Fruit fly (Drosophila melanogaster) whole organism, adult: ENCODE results near the gene kon.
A peak's percentile ranks its signal among the peaks of the same experiment; 100 is the strongest.

Experiments
- CG11617 ChIP-seq: fragments of 200-800 bp; sonication (Bioruptor generic); optimal IDR thresholded peaks from 2 replicates; lab custom pipeline; 2017; ENCODE audit warnings: mild to moderate bottlenecking, missing biosample characterization, missing genetic modification reagents, missing genetic modification characterization
- CG12768 ChIP-seq: fragments of 200-800 bp; sonication (Bioruptor generic); optimal IDR thresholded peaks from 2 replicates; lab custom pipeline; 2017; ENCODE audit warnings: missing biosample characterization, missing genetic modification characterization, mild to moderate bottlenecking, moderate library complexity, missing genetic modification reagents
- CG14711 ChIP-seq: fragments of 200-800 bp; sonication (Bioruptor generic); optimal IDR thresholded peaks from 2 replicates; lab custom pipeline; 2018; ENCODE audit warnings: missing biosample characterization, mild to moderate bottlenecking, missing genetic modification characterization, moderate library complexity
- CG1620 ChIP-seq: fragments of 200-800 bp; sonication (Bioruptor generic); optimal IDR thresholded peaks from 2 replicates; lab custom pipeline; 2016; ENCODE audit warnings: missing biosample characterization, missing genetic modification characterization
- CG33017 ChIP-seq: fragments of 200-800 bp; sonication (Bioruptor generic); optimal IDR thresholded peaks from 2 replicates; lab custom pipeline; 2018; ENCODE audit warnings: missing biosample characterization, mild to moderate bottlenecking, missing genetic modification characterization, moderate library complexity
- CG5204 ChIP-seq: fragments of 200-800 bp; sonication (Bioruptor generic); optimal IDR thresholded peaks from 2 replicates; lab custom pipeline; 2016; ENCODE audit warnings: missing biosample characterization, missing genetic modification characterization
- CG7045 ChIP-seq: fragments of 200-800 bp; sonication (Bioruptor generic); optimal IDR thresholded peaks from 2 replicates; lab custom pipeline; 2017; ENCODE audit warnings: missing biosample characterization, mild to moderate bottlenecking, missing genetic modification characterization
- CG7101 ChIP-seq: fragments of 200-800 bp; sonication (Bioruptor generic); optimal IDR thresholded peaks from 2 replicates; lab custom pipeline; 2018; ENCODE audit warnings: missing biosample characterization, mild to moderate bottlenecking, missing genetic modification characterization, moderate library complexity
- Clk ChIP-seq: fragments of 200-800 bp; sonication (Bioruptor generic); optimal IDR thresholded peaks from 2 replicates; lab custom pipeline; 2017; ENCODE audit warnings: missing biosample characterization, missing genetic modification characterization
- Crg-1 ChIP-seq: fragments of 200-800 bp; sonication (Bioruptor generic); optimal IDR thresholded peaks from 2 replicates; lab custom pipeline; 2016; ENCODE audit warnings: missing biosample characterization, missing genetic modification characterization
- Hr96 ChIP-seq: fragments of 200-800 bp; sonication (Bioruptor generic); optimal IDR thresholded peaks from 2 replicates; lab custom pipeline; 2016; ENCODE audit warnings: missing biosample characterization, missing genetic modification characterization
- Mnt ChIP-seq: fragments of 200-800 bp; sonication (Bioruptor generic); optimal IDR thresholded peaks from 2 replicates; lab custom pipeline; 2016; ENCODE audit warnings: missing biosample characterization, mild to moderate bottlenecking, missing genetic modification characterization
- bab1 ChIP-seq: fragments of 200-800 bp; sonication (Bioruptor generic); optimal IDR thresholded peaks from 3 replicates; lab custom pipeline; 2019; ENCODE audit warnings: missing biosample characterization, mild to moderate bottlenecking, missing genetic modification characterization, moderate library complexity
- cic ChIP-seq: fragments of 200-800 bp; sonication (Bioruptor generic); optimal IDR thresholded peaks from 2 replicates; lab custom pipeline; 2017; ENCODE audit warnings: missing biosample characterization, mild to moderate bottlenecking, missing genetic modification characterization, moderate library complexity
- cnc ChIP-seq, 2 experiments: fragments of >200 bp; optimal IDR thresholded peaks; 2 replicates each; lab custom pipeline; 2017
- kay ChIP-seq: fragments of 200-800 bp; sonication (Bioruptor generic); peaks from one replicate; lab custom pipeline; 2016; ENCODE audit warnings: missing biosample characterization, missing genetic modification characterization, borderline replicate concordance
- ovo ChIP-seq: fragments of 200-800 bp; sonication (Bioruptor generic); optimal IDR thresholded peaks from 2 replicates; lab custom pipeline; 2016; ENCODE audit warnings: missing biosample characterization, missing genetic modification characterization
- pad ChIP-seq: fragments of 200-800 bp; sonication (Bioruptor generic); optimal IDR thresholded peaks from 3 replicates; lab custom pipeline; 2017; ENCODE audit warnings: missing biosample characterization, missing genetic modification characterization, mild to moderate bottlenecking, moderate library complexity, missing genetic modification reagents
- tj ChIP-seq: fragments of 200-800 bp; sonication (Bioruptor generic); optimal IDR thresholded peaks from 3 replicates; lab custom pipeline; 2017; ENCODE audit warnings: missing biosample characterization, mild to moderate bottlenecking, missing genetic modification characterization, moderate library complexity
- toe ChIP-seq: fragments of 200-800 bp; sonication (Bioruptor generic); optimal IDR thresholded peaks from 2 replicates; lab custom pipeline; 2016; ENCODE audit warnings: missing biosample characterization, missing genetic modification characterization

kon gene

dm6 chr2L:18459698-18460348, 44.0 kb downstream of the kon start:
- TF ChIP-seq Crg-1 (GFP tag; lab: Kevin White, UChicago) (peak; percentile 95), CG33017 (peak; percentile 81), bab1 (GFP tag; lab: Kevin White, UChicago) (peak; percentile 15), toe (peak; percentile 70), ovo (GFP tag; lab: Kevin White, UChicago) (peak; percentile 90), CG1620 (GFP tag; lab: Kevin White, UChicago) (peak; percentile 77), kay (GFP tag; lab: Kevin White, UChicago) (peak; percentile 98), Clk (GFP tag; lab: Kevin White, UChicago) (peak; percentile 78), CG7045 (GFP tag; lab: Kevin White, UChicago) (peak; percentile 87), CG5204 (GFP tag; lab: Kevin White, UChicago) (peak; percentile 58), CG12768 (GFP tag; lab: Kevin White, UChicago) (peak; percentile 89), CG14711 (tag; lab: Kevin White, UChicago) (peak; percentile 73), CG7101 (tag; lab: Kevin White, UChicago) (peak; percentile 88), Hr96 (GFP tag; lab: Kevin White, UChicago) (peak; percentile 58), CG11617 (GFP tag; lab: Kevin White, UChicago) (peak; percentile 80), pad (GFP tag; lab: Kevin White, UChicago) (peak; percentile 70), tj (peak; percentile 67), cnc (optimal IDR thresholded peaks at IDR 0.05; lab: Kevin White, UChicago) (no peak), cic (GFP tag; lab: Kevin White, UChicago) (peak; percentile 89), Mnt (peak; percentile 66)

DNA sequence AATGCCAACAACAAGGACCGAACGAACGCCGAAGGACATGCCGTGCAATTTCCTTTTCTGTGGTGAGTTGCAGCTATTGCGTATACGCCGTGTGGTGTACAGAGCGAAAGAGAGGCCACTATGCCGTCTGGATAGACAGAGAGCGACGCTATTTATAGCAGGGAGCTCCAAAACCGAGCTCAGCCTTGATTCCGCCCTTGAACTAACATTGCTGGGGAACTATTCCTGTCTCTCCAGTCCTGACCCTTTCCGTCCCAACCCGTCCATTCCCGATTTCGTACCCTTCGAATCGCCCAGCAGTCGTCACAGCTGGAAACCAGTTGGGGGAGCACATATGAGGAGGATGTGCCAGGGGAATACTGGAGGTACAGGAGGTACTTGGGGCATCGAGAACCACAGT, 45.3 kb downstream of the kon start:
- TF ChIP-seq CG1620 (GFP tag; lab: Kevin White, UChicago), result no peak
- TF ChIP-seq CG12768 (GFP tag; lab: Kevin White, UChicago), result no peak
- TF ChIP-seq CG7101 (tag; lab: Kevin White, UChicago), result no peak
- no peak for TF ChIP-seq Mnt
- no peak for TF ChIP-seq cic (GFP tag; lab: Kevin White, UChicago)
- no peak for TF ChIP-seq pad (GFP tag; lab: Kevin White, UChicago)

DNA sequence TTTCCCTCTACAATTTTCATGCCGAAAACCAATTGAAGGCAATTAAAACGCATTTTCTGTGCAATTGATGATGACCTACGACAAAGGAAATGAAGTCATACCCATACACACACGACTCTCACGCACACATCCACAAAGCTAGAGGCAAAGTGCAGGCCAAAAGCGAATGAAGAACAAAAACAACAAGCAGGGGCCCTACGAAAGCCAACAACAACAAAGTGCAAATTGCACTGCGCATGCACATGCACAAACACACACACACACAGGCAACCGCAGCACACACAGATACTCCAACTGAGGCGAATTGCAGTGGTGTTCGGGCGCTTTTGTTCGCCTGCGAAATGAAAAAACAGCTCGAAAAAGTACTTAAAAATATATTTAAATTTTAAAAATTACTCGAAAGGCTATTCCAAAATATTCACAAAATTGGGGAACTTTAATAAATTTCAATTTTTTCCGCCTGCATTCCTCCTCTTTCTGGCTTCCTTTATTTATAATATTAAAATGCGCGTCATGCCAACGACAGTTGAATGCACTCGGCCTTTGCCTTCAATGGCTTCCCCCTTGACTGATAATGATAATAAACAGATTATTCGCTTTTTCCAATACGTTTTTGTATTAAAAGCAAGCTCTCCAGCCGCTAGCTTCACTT, 46.7 kb downstream of the kon start:
- TF ChIP-seq CG11617 (GFP tag; lab: Kevin White, UChicago), result no peak
- no peak for TF ChIP-seq CG1620 (GFP tag; lab: Kevin White, UChicago)
- TF ChIP-seq tj, result peak; percentile 50
- TF ChIP-seq CG33017, result peak; percentile 62
- peak; percentile 70 for TF ChIP-seq cic (GFP tag; lab: Kevin White, UChicago)
- TF ChIP-seq CG7101 (tag; lab: Kevin White, UChicago), result peak; percentile 29
- no peak for TF ChIP-seq ovo (GFP tag; lab: Kevin White, UChicago)
- peak; percentile 41 for TF ChIP-seq CG7045 (GFP tag; lab: Kevin White, UChicago)
- no peak for TF ChIP-seq CG5204 (GFP tag; lab: Kevin White, UChicago)
- peak; percentile 88 for TF ChIP-seq CG12768 (GFP tag; lab: Kevin White, UChicago)
- no peak for TF ChIP-seq cnc (optimal IDR thresholded peaks at IDR 0.05; lab: Kevin White, UChicago)
- TF ChIP-seq Hr96 (GFP tag; lab: Kevin White, UChicago), result peak; percentile 38
- no peak for TF ChIP-seq bab1 (GFP tag; lab: Kevin White, UChicago)
- no peak for TF ChIP-seq Clk (GFP tag; lab: Kevin White, UChicago)
- TF ChIP-seq Crg-1 (GFP tag; lab: Kevin White, UChicago), result no peak
- no peak for TF ChIP-seq pad (GFP tag; lab: Kevin White, UChicago)
- peak; percentile 2 for TF ChIP-seq toe
- TF ChIP-seq CG14711 (tag; lab: Kevin White, UChicago), result no peak
- peak; percentile 59 for TF ChIP-seq kay (GFP tag; lab: Kevin White, UChicago)
- TF ChIP-seq Mnt, result peak; percentile 4

- TF ChIP-seq CG33017 (peak; percentile 96), pad (GFP tag; lab: Kevin White, UChicago) (peak; percentile 76), CG1620 (GFP tag; lab: Kevin White, UChicago) (peak; percentile 81), tj (peak; percentile 95), ovo (GFP tag; lab: Kevin White, UChicago) (peak; percentile 97), CG5204 (GFP tag; lab: Kevin White, UChicago) (peak; percentile 87), Mnt (peak; percentile 86), CG7101 (tag; lab: Kevin White, UChicago) (peak; percentile 85), bab1 (GFP tag; lab: Kevin White, UChicago) (peak; percentile 37), cnc (optimal IDR thresholded peaks at IDR 0.05; lab: Kevin White, UChicago) (no peak), Clk (GFP tag; lab: Kevin White, UChicago) (peak; percentile 95), CG11617 (GFP tag; lab: Kevin White, UChicago) (peak; percentile 92), toe (peak; percentile 84), CG14711 (tag; lab: Kevin White, UChicago) (peak; percentile 97), Crg-1 (GFP tag; lab: Kevin White, UChicago) (peak; percentile 90), Hr96 (GFP tag; lab: Kevin White, UChicago) (peak; percentile 81), CG7045 (GFP tag; lab: Kevin White, UChicago) (peak; percentile 95), kay (GFP tag; lab: Kevin White, UChicago) (peak; percentile 92), cic (GFP tag; lab: Kevin White, UChicago) (peak; percentile 94), CG12768 (GFP tag; lab: Kevin White, UChicago) (peak; percentile 99)
These were observed 48.0 kb downstream of the kon start for dm6 chr2L:18455506-18456491.
